Fruit fly (Drosophila melanogaster): ENCODE data around the gene mrn.

Gene mrn

dm6 chr3L:15625676-15626414, 45.5 kb upstream of the mrn start (continued):
- TF ChIP-seq CG6791 (GFP tag; IDR thresholded peaks at IDR 0.05; ENCODE audit: partially characterized antibody) (no peak), BEAF-32 (GFP tag; optimal IDR thresholded peaks at IDR 0.05) (no peak), D19A (tag; optimal IDR thresholded peaks at IDR 0.05) (peak; percentile 92), fd3F (GFP tag; optimal IDR thresholded peaks at IDR 0.05) (peak; percentile 89), unc-4 (GFP tag; IDR thresholded peaks at IDR 0.05; ENCODE audit: partially characterized antibody) (no peak), CG10267 (tag; optimal IDR thresholded peaks at IDR 0.05) (peak; percentile 85), zen2 (GFP tag; IDR thresholded peaks at IDR 0.05; ENCODE audit: partially characterized antibody) (no peak), CG7928 (GFP tag; optimal IDR thresholded peaks at IDR 0.05) (peak; percentile 62), gt (GFP tag; IDR thresholded peaks at IDR 0.05) (peak; percentile 52), CG17568 (GFP tag; optimal IDR thresholded peaks at IDR 0.05) (peak; percentile 50), CG1792 (GFP tag; optimal IDR thresholded peaks at IDR 0.05) (no peak), hkb (optimal IDR thresholded peaks at IDR 0.05) (no peak), hkb (GFP tag; IDR thresholded peaks at IDR 0.05) (peak; percentile 88), row (GFP tag; IDR thresholded peaks at IDR 0.05) (peak; percentile 85), Bgb (GFP tag; IDR thresholded peaks at IDR 0.05; ENCODE audit: partially characterized antibody) (no peak), gcm (GFP tag; optimal IDR thresholded peaks at IDR 0.05) (peak; percentile 91), CG10979 (tag; optimal IDR thresholded peaks at IDR 0.05) (peak; percentile 96), tx (GFP tag; optimal IDR thresholded peaks at IDR 0.05) (no peak), CG12299 (tag; optimal IDR thresholded peaks at IDR 0.05) (peak; percentile 82), CG31441 (GFP tag; IDR thresholded peaks at IDR 0.05) (peak; percentile 96), twi (tag; optimal IDR thresholded peaks at IDR 0.05) (peak; percentile 84), CG8478 (optimal IDR thresholded peaks at IDR 0.05) (no peak), mam (GFP tag; optimal IDR thresholded peaks at IDR 0.05) (peak; percentile 55), lmd (GFP tag; IDR thresholded peaks at IDR 0.05) (peak; percentile 93), luna (GFP tag; optimal IDR thresholded peaks at IDR 0.05) (no peak), CG2712 (tag; optimal IDR thresholded peaks at IDR 0.05) (peak; percentile 95), CG9437 (GFP tag; optimal IDR thresholded peaks at IDR 0.05) (peak; percentile 94), CG8089 (GFP tag; optimal IDR thresholded peaks at IDR 0.05) (no peak), pho (GFP tag; optimal IDR thresholded peaks at IDR 0.05) (no peak), CG8290 (GFP tag; optimal IDR thresholded peaks at IDR 0.05) (peak; percentile 70), CG8290 (tag; optimal IDR thresholded peaks at IDR 0.05) (peak in 1 of 2 experiments; percentile 28), lov (optimal IDR thresholded peaks at IDR 0.05) (no peak), lov (GFP tag; IDR thresholded peaks at IDR 0.05) (0 out of 3 replicates have a peak, but pooled peaks have one; percentile 19), chm (GFP tag; IDR thresholded peaks at IDR 0.05) (0 out of 2 replicates have a peak, but pooled peaks have one; percentile 8), CG14050 (GFP tag; IDR thresholded peaks at IDR 0.05) (peak; percentile 63), CG6813 (GFP tag; optimal IDR thresholded peaks at IDR 0.05) (peak; percentile 71), CG6175 (GFP tag; IDR thresholded peaks at IDR 0.05) (no peak), CG17612 (GFP tag; IDR thresholded peaks at IDR 0.05) (peak; percentile 45; the same call in 1 of the 2 replicates), CG9817 (tag; optimal IDR thresholded peaks at IDR 0.05) (peak; percentile 90), slp2 (GFP tag; optimal IDR thresholded peaks at IDR 0.05) (no peak), CG10462 (GFP tag; optimal IDR thresholded peaks at IDR 0.05) (peak; percentile 78), CG13624 (GFP tag; optimal IDR thresholded peaks at IDR 0.05) (peak; percentile 2), Fer2 (tag; optimal IDR thresholded peaks at IDR 0.05) (peak; percentile 72), CG10209 (GFP tag; optimal IDR thresholded peaks at IDR 0.05) (peak; percentile 92), sisA (GFP tag; IDR thresholded peaks at IDR 0.05) (peak; percentile 85), fru (optimal IDR thresholded peaks at IDR 0.05) (no peak), Myb (GFP tag; optimal IDR thresholded peaks at IDR 0.05) (peak; percentile 16), ci (GFP tag; IDR thresholded peaks at IDR 0.05) (peak; percentile 72), CG2120 (GFP tag; optimal IDR thresholded peaks at IDR 0.05) (peak; percentile 84), CG8359 (GFP tag; optimal IDR thresholded peaks at IDR 0.05; ENCODE audit: borderline replicate concordance) (peak; percentile 56), CG33213 (GFP tag; optimal IDR thresholded peaks at IDR 0.05) (peak; percentile 12)

All from whole organism, embryonic.